Worm (Caenorhabditis elegans) whole organism, early embryonic: ENCODE measurements around the gene F58B4.3.

Experiments used
- B0310.2 ChIP-seq: sonication (generic microtip); optimal IDR thresholded peaks from 2 replicates; lab custom pipeline; 2016; ENCODE audit warnings: mild to moderate bottlenecking, missing genetic modification characterization, missing compliant biosample characterization
- F13C5.2 ChIP-seq: sonication (generic microtip); optimal IDR thresholded peaks from 2 replicates; lab custom pipeline; 2017; ENCODE audit warnings: mild to moderate bottlenecking, missing genetic modification characterization, inconsistent platforms, missing compliant biosample characterization
- aly-1 ChIP-seq: sonication (generic microtip); optimal IDR thresholded peaks from 2 replicates; lab custom pipeline; 2016; ENCODE audit warnings: missing genetic modification characterization, missing compliant biosample characterization
- ama-1 ChIP-seq: fragments of 150-350 bp; optimal IDR thresholded peaks from 2 replicates; lab custom pipeline; 2014
- ceh-13 ChIP-seq: fragments of 200-800 bp; sonication (Bioruptor generic); optimal IDR thresholded peaks from 2 replicates; lab custom pipeline; 2018; ENCODE audit warnings: mild to moderate bottlenecking, missing genetic modification characterization, missing compliant biosample characterization
- ceh-36 ChIP-seq: sonication (generic microtip); optimal IDR thresholded peaks from 2 replicates; lab custom pipeline; 2016; ENCODE audit warnings: missing genetic modification characterization, inconsistent platforms, missing compliant biosample characterization
- ets-7 ChIP-seq: sonication (generic microtip); optimal IDR thresholded peaks from 2 replicates; lab custom pipeline; 2016; ENCODE audit warnings: missing genotype, missing genetic modification characterization, missing compliant biosample characterization
- flt-1 ChIP-seq: fragments of 200-800 bp; sonication (Bioruptor generic); IDR thresholded peaks from 2 replicates; pipeline ENCODE4 v1.3.6; 2022; ENCODE audit warnings: missing genetic modification characterization, missing compliant biosample characterization
- hmbx-1 ChIP-seq: sonication (generic microtip); optimal IDR thresholded peaks from 2 replicates; lab custom pipeline; 2016; ENCODE audit warnings: mild to moderate bottlenecking, missing genetic modification characterization, missing compliant biosample characterization
- hnd-1 ChIP-seq: sonication (generic microtip); optimal IDR thresholded peaks from 2 replicates; lab custom pipeline; 2016; ENCODE audit warnings: missing genetic modification characterization, missing compliant biosample characterization
- pes-1 ChIP-seq: fragments of 200-800 bp; sonication (Bioruptor generic); IDR thresholded peaks from 2 replicates; pipeline ENCODE4 v1.3.6; 2022; ENCODE audit warnings: missing genetic modification reagents, missing genetic modification characterization, missing compliant biosample characterization
- tbx-11 ChIP-seq: fragments of 200-800 bp; sonication (Bioruptor generic); IDR thresholded peaks from 2 replicates; pipeline ENCODE4 v1.3.6; 2022; ENCODE audit warnings: missing genetic modification characterization, missing compliant biosample characterization
- tbx-37 ChIP-seq: fragments of 200-800 bp; sonication (Bioruptor generic); conservative IDR thresholded peaks from 2 replicates; pipeline ENCODE4 v1.3.6; 2022; ENCODE audit warnings: missing genetic modification reagents, missing genetic modification characterization, missing compliant biosample characterization
- tra-4 ChIP-seq: sonication (generic microtip); optimal IDR thresholded peaks from 2 replicates; lab custom pipeline; 2017; ENCODE audit warnings: missing genetic modification characterization, missing compliant biosample characterization

- TF ChIP-seq ama-1 (lab: Kevin White, UChicago): no peak
- TF ChIP-seq tra-4 (tag; lab: Kevin White, UChicago): no peak
- no peak for TF ChIP-seq hnd-1 (tag; lab: Kevin White, UChicago)
- TF ChIP-seq ceh-13: no peak
- no peak for TF ChIP-seq flt-1 (GFP tag; lab: Robert Waterston, UW)
- TF ChIP-seq ceh-36 (tag; lab: Kevin White, UChicago): no peak
- no peak for TF ChIP-seq ets-7 (tag; lab: Kevin White, UChicago)
- TF ChIP-seq pes-1 (GFP tag; lab: Robert Waterston, UW): no peak
- no peak for TF ChIP-seq F13C5.2 (tag; lab: Kevin White, UChicago)
- no peak for TF ChIP-seq tbx-11 (GFP tag; lab: Robert Waterston, UW)
- no peak for TF ChIP-seq hmbx-1
- no peak for TF ChIP-seq tbx-37 (GFP tag; lab: Robert Waterston, UW)
- no peak for TF ChIP-seq B0310.2 (tag; lab: Kevin White, UChicago)
- no peak for TF ChIP-seq aly-1 (tag; lab: Kevin White, UChicago)
Measured at ce11 chrV:10932411-10932810, 2.8 kb downstream of the F58B4.3 start, which contains the start of gene F58B4.5.
